Worm (Caenorhabditis elegans) whole organism, mixed stage, embryonic: Measurements from ENCODE around the gene tth-1.

Source experiments
- ceh-83 ChIP-seq: fragments of 200-800 bp; sonication (Bioruptor generic); optimal IDR thresholded peaks from 2 replicates; lab custom pipeline; 2018; ENCODE audit warnings: mild to moderate bottlenecking, missing genetic modification characterization, missing compliant biosample characterization
- ces-1 ChIP-seq: fragments of 150-350 bp; optimal IDR thresholded peaks from 2 replicates; lab custom pipeline; 2014; ENCODE audit warnings: missing biosample characterization, missing genetic modification reagents, missing genetic modification characterization
- elt-1 ChIP-seq: sonication (generic microtip); optimal IDR thresholded peaks from 2 replicates; lab custom pipeline; 2017; ENCODE audit warnings: missing genetic modification characterization, mild to moderate bottlenecking, missing compliant biosample characterization, antibody characterized with exemption, moderate library complexity, borderline replicate concordance; ENCODE audit not compliant: insufficient read depth
- elt-3 ChIP-seq: fragments of 150-350 bp; optimal IDR thresholded peaks from 2 replicates; lab custom pipeline; 2014; ENCODE audit warnings: missing biosample characterization, missing genetic modification characterization
- lin-13 ChIP-seq: fragments of 150-350 bp; optimal IDR thresholded peaks from 2 replicates; lab custom pipeline; 2014; ENCODE audit warnings: missing biosample characterization, missing genetic modification characterization
- lin-32 ChIP-seq: fragments of 200-800 bp; sonication (Bioruptor generic); optimal IDR thresholded peaks from 2 replicates; lab custom pipeline; 2018; ENCODE audit warnings: mild to moderate bottlenecking, missing genetic modification characterization, missing compliant biosample characterization
- nhr-12 ChIP-seq: fragments of 150-350 bp; optimal IDR thresholded peaks from 2 replicates; lab custom pipeline; 2014; ENCODE audit warnings: missing biosample characterization, missing genetic modification characterization
- nhr-237 ChIP-seq: fragments of 150-350 bp; optimal IDR thresholded peaks from 2 replicates; lab custom pipeline; 2014; ENCODE audit warnings: missing biosample characterization, missing genetic modification characterization
- nhr-28 ChIP-seq: fragments of 150-350 bp; optimal IDR thresholded peaks from 2 replicates; lab custom pipeline; 2014; ENCODE audit warnings: missing biosample characterization, missing genetic modification characterization
- nhr-76 ChIP-seq: sonication (generic microtip); optimal IDR thresholded peaks from 2 replicates; lab custom pipeline; 2017; ENCODE audit warnings: missing biosample characterization, missing genetic modification characterization
- snpc-4 ChIP-seq: fragments of 150-350 bp; optimal IDR thresholded peaks from 2 replicates; lab custom pipeline; 2014; ENCODE audit warnings: missing biosample characterization, missing genetic modification characterization
- unc-39 ChIP-seq: fragments of 150-350 bp; optimal IDR thresholded peaks from 2 replicates; lab custom pipeline; 2014; ENCODE audit warnings: missing biosample characterization, missing genetic modification characterization
- unc-62 ChIP-seq: fragments of 150-350 bp; optimal IDR thresholded peaks from 2 replicates; lab custom pipeline; 2014; ENCODE audit warnings: missing biosample characterization, missing genetic modification reagents, missing genetic modification characterization
- ztf-11 ChIP-seq: fragments of 150-350 bp; optimal IDR thresholded peaks from 2 replicates; lab custom pipeline; 2014; ENCODE audit warnings: missing biosample characterization, missing genetic modification characterization

- TF ChIP-seq unc-62 (GFP tag; lab: Kevin White, UChicago) (no peak), ces-1 (no peak), ceh-83 (GFP tag; lab: Kevin White, UChicago) (no peak), ztf-11 (no peak), elt-3 (tag; lab: Kevin White, UChicago) (no peak), nhr-76 (tag; lab: Kevin White, UChicago) (no peak), unc-39 (tag; lab: Kevin White, UChicago) (no peak), nhr-237 (tag; lab: Kevin White, UChicago) (no peak), snpc-4 (no peak), nhr-12 (tag; lab: Kevin White, UChicago) (no peak), lin-13 (no peak), elt-1 (tag; lab: Kevin White, UChicago) (no peak), lin-32 (GFP tag; lab: Kevin White, UChicago) (no peak), nhr-28 (tag; lab: Kevin White, UChicago) (no peak)
Measured at ce11 chrX:8463085-8463645, 39.6 kb upstream of the tth-1 start, which contains the start of gene F16F9.4.
